Worm (Caenorhabditis elegans) whole organism, early embryonic: Measurements from ENCODE around the gene let-858.

Experiments used
- aly-1 ChIP-seq: sonication (generic microtip); optimal IDR thresholded peaks from 2 replicates; lab custom pipeline; 2016; ENCODE audit warnings: missing genetic modification characterization, missing compliant biosample characterization
- ama-1 ChIP-seq: fragments of 150-350 bp; optimal IDR thresholded peaks from 2 replicates; lab custom pipeline; 2014
- hnd-1 ChIP-seq: sonication (generic microtip); optimal IDR thresholded peaks from 2 replicates; lab custom pipeline; 2016; ENCODE audit warnings: missing genetic modification characterization, missing compliant biosample characterization
- sea-1 ChIP-seq: fragments of 200-800 bp; sonication (Bioruptor generic); conservative IDR thresholded peaks from 2 replicates; pipeline ENCODE4 v1.3.6; 2022; ENCODE audit warnings: missing genetic modification characterization, missing compliant biosample characterization

DNA sequence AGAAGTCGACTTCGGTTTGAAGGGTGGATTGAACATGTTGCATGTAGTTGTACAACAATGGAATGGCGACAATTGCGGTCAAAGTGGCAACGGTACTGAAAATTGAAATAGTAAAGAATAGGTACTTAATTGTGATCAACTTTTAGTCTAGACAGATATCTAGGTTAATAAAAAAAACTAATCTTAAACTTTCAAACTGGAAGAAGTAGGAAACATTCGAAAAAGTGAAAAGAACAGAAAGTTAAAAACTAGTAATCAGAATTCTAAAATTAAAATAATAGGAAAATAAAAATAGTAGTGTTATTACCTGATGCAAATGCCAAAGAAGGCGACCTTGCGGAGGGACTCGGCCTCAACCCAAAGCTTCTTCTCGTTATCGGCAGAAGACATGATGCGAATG is 5.7 kb upstream of the let-858 start:
- TF ChIP-seq hnd-1 (tag; lab: Kevin White, UChicago), result no peak
- no peak for TF ChIP-seq ama-1 (lab: Kevin White, UChicago)
- TF ChIP-seq sea-1 (GFP tag; lab: Robert Waterston, UW), result no peak
- no peak for TF ChIP-seq aly-1 (tag; lab: Kevin White, UChicago)
